Worm (Caenorhabditis elegans) whole organism, L2 larva: Measurements from ENCODE around the gene Y39A1A.18.

Experiments
- F13H6.1 ChIP-seq: sonication (generic microtip); optimal IDR thresholded peaks from 2 replicates; lab custom pipeline; 2016; ENCODE audit warnings: missing genetic modification characterization, missing compliant biosample characterization
- R02D3.7 ChIP-seq: fragments of 150-350 bp; optimal IDR thresholded peaks from 2 replicates; lab custom pipeline; 2014; ENCODE audit warnings: missing biosample characterization, missing genetic modification characterization
- alr-1 ChIP-seq: fragments of 150-350 bp; optimal IDR thresholded peaks from 2 replicates; lab custom pipeline; 2014; ENCODE audit warnings: missing biosample characterization, missing genetic modification characterization
- ama-1 ChIP-seq: fragments of 150-350 bp; optimal IDR thresholded peaks from 2 replicates; lab custom pipeline; 2018; ENCODE audit warnings: inconsistent platforms
- ceh-16 ChIP-seq: fragments of 150-350 bp; optimal IDR thresholded peaks from 2 replicates; lab custom pipeline; 2014; ENCODE audit warnings: missing biosample characterization, missing genetic modification characterization
- ceh-82 ChIP-seq: fragments of 150-350 bp; optimal IDR thresholded peaks from 2 replicates; lab custom pipeline; 2014; ENCODE audit warnings: missing biosample characterization, missing genetic modification characterization
- dmd-4 ChIP-seq: sonication (generic microtip); optimal IDR thresholded peaks from 2 replicates; lab custom pipeline; 2017; ENCODE audit warnings: missing biosample characterization, missing genetic modification characterization
- elt-1 ChIP-seq: fragments of 150-350 bp; optimal IDR thresholded peaks from 2 replicates; lab custom pipeline; 2014; ENCODE audit warnings: missing biosample characterization, missing genetic modification characterization
- elt-3 ChIP-seq: sonication (generic microtip); optimal IDR thresholded peaks from 2 replicates; lab custom pipeline; 2017; ENCODE audit warnings: missing biosample characterization, missing genetic modification characterization
- fos-1 ChIP-seq: fragments of 150-350 bp; optimal IDR thresholded peaks from 2 replicates; lab custom pipeline; 2014; ENCODE audit warnings: missing biosample characterization, missing genetic modification characterization
- lin-11 ChIP-seq: fragments of 150-350 bp; sonication (generic microtip); optimal IDR thresholded peaks from 2 replicates; lab custom pipeline; 2014; ENCODE audit warnings: missing biosample characterization, missing genetic modification characterization, inconsistent platforms, mixed read lengths
- lin-13 ChIP-seq: fragments of 150-350 bp; optimal IDR thresholded peaks from 2 replicates; lab custom pipeline; 2014; ENCODE audit warnings: missing biosample characterization, missing genetic modification reagents, missing genetic modification characterization
- lin-39 ChIP-seq: fragments of 150-350 bp; optimal IDR thresholded peaks from 2 replicates; lab custom pipeline; 2014; ENCODE audit warnings: missing biosample characterization, missing genetic modification reagents, missing genetic modification characterization
- mab-5 ChIP-seq: fragments of 150-350 bp; optimal IDR thresholded peaks from 2 replicates; lab custom pipeline; 2014; ENCODE audit warnings: missing biosample characterization, missing genetic modification characterization
- mbf-1 ChIP-seq: sonication (generic microtip); optimal IDR thresholded peaks from 2 replicates; lab custom pipeline; 2017; ENCODE audit warnings: missing biosample characterization, missing genetic modification characterization
- nhr-11 ChIP-seq: fragments of 150-350 bp; optimal IDR thresholded peaks from 2 replicates; lab custom pipeline; 2014; ENCODE audit warnings: missing biosample characterization, missing genetic modification characterization
- nhr-12 ChIP-seq: fragments of 150-350 bp; optimal IDR thresholded peaks from 2 replicates; lab custom pipeline; 2014; ENCODE audit warnings: missing biosample characterization, missing genetic modification characterization
- nhr-21 ChIP-seq: fragments of 150-350 bp; optimal IDR thresholded peaks from 2 replicates; lab custom pipeline; 2014; ENCODE audit warnings: missing biosample characterization, missing genetic modification characterization
- nhr-237 ChIP-seq: fragments of 150-350 bp; optimal IDR thresholded peaks from 2 replicates; lab custom pipeline; 2014; ENCODE audit warnings: missing biosample characterization, missing genetic modification characterization
- nhr-25 ChIP-seq: fragments of 150-350 bp; sonication (generic microtip); optimal IDR thresholded peaks from 3 replicates; lab custom pipeline; 2014; ENCODE audit warnings: missing biosample characterization, missing genetic modification characterization
- nhr-6 ChIP-seq: fragments of 150-350 bp; optimal IDR thresholded peaks from 2 replicates; lab custom pipeline; 2014; ENCODE audit warnings: missing biosample characterization, missing genetic modification characterization
- nhr-77 ChIP-seq: fragments of 150-350 bp; optimal IDR thresholded peaks from 2 replicates; lab custom pipeline; 2014; ENCODE audit warnings: missing biosample characterization, missing genetic modification characterization
- peb-1 ChIP-seq: fragments of 150-350 bp; optimal IDR thresholded peaks from 2 replicates; lab custom pipeline; 2014; ENCODE audit warnings: missing biosample characterization, missing genetic modification characterization
- sem-4 ChIP-seq: fragments of 150-350 bp; optimal IDR thresholded peaks from 2 replicates; lab custom pipeline; 2014; ENCODE audit warnings: missing biosample characterization, missing genetic modification reagents, missing genetic modification characterization
- skn-1 ChIP-seq: sonication (generic microtip); optimal IDR thresholded peaks from 2 replicates; lab custom pipeline; 2017; ENCODE audit warnings: missing biosample characterization, missing genetic modification characterization
- sma-3 ChIP-seq: sonication (generic microtip); optimal IDR thresholded peaks from 2 replicates; lab custom pipeline; 2016; ENCODE audit warnings: missing genetic modification reagents, missing genetic modification characterization, missing compliant biosample characterization
- sma-9 ChIP-seq, 2 experiments: fragments of 150-350 bp in 1 of 2; sonication (generic microtip) in 1 of 2; optimal IDR thresholded peaks; 2 replicates each; lab custom pipeline; 2014 to 2016; ENCODE audit warnings: missing genetic modification characterization in 2 of 2, mild to moderate bottlenecking in 1 of 2, missing biosample characterization in 1 of 2, missing compliant biosample characterization in 1 of 2, missing genetic modification reagents in 1 of 2, moderate library complexity in 1 of 2
- snpc-4 ChIP-seq: fragments of 150-350 bp; optimal IDR thresholded peaks from 2 replicates; lab custom pipeline; 2014; ENCODE audit warnings: missing biosample characterization, missing genetic modification characterization
- unc-39 ChIP-seq: fragments of 150-350 bp; optimal IDR thresholded peaks from 2 replicates; lab custom pipeline; 2014; ENCODE audit warnings: missing biosample characterization, missing genetic modification characterization
- ztf-11 ChIP-seq: sonication (generic microtip); optimal IDR thresholded peaks from 2 replicates; lab custom pipeline; 2017; ENCODE audit warnings: missing biosample characterization, missing genetic modification characterization
- ztf-4 ChIP-seq: fragments of 150-350 bp; optimal IDR thresholded peaks from 2 replicates; lab custom pipeline; 2014; ENCODE audit warnings: missing biosample characterization, missing genetic modification characterization

Y39A1A.18 gene

DNA sequence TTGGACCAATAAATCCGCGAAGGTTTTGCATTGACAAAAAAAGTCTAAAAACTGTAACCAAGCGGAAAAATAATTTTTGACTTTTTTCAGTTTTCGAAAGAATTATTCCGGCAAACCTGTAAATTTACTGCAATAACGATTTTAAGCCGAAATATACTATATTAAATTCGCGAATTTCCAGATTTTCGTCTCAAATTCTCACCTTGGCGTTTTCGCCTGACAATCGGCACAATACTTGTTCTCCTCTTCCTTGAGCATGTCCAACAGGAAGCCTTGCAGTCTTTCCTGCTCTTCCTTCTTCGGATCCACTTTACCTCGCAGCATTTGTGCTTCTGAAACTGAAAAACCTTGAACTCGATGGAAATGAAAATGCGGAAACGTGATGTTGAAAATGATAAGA, 45.2 kb upstream of the Y39A1A.18 start, which contains the start of gene smap-1:
smap-1 (minus strand) TSS at position 338 of the 400 bp plus-strand sequence.
- TF ChIP-seq lin-39 (no peak), fos-1 (tag; lab: Kevin White, UChicago) (no peak), lin-11 (tag; lab: Kevin White, UChicago) (no peak), lin-13 (no peak), nhr-12 (no peak), ama-1 (lab: Kevin White, UChicago) (no peak), snpc-4 (tag; lab: Kevin White, UChicago) (no peak), peb-1 (tag; lab: Kevin White, UChicago) (no peak), nhr-6 (tag; lab: Kevin White, UChicago) (no peak), F13H6.1 (no peak), nhr-237 (tag; lab: Kevin White, UChicago) (no peak), mab-5 (no peak), elt-3 (no peak), R02D3.7 (tag; lab: Kevin White, UChicago) (no peak), alr-1 (tag; lab: Kevin White, UChicago) (no peak)

DNA sequence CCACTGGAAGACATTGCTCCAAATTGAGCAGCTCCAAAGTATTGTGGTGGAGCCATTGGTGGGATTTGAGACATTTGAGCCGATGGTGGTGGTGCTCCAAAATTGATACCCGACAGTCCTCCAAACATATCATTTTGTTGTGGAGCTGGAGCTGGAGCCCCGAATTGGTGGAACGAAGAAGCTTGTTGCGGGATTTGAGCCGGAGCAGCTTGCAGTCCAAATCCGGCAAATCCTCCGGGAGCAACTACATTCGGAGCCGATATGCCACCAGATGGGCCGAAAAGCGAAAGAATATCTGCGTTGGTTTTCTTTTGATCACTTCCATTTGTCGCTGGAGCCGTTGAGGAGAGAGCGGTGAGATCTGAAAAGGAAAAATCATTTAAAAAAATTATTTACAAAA, 43.8 kb upstream of the Y39A1A.18 start:
- no peak for TF ChIP-seq nhr-25
- no peak for TF ChIP-seq elt-1 (tag; lab: Kevin White, UChicago)

DNA sequence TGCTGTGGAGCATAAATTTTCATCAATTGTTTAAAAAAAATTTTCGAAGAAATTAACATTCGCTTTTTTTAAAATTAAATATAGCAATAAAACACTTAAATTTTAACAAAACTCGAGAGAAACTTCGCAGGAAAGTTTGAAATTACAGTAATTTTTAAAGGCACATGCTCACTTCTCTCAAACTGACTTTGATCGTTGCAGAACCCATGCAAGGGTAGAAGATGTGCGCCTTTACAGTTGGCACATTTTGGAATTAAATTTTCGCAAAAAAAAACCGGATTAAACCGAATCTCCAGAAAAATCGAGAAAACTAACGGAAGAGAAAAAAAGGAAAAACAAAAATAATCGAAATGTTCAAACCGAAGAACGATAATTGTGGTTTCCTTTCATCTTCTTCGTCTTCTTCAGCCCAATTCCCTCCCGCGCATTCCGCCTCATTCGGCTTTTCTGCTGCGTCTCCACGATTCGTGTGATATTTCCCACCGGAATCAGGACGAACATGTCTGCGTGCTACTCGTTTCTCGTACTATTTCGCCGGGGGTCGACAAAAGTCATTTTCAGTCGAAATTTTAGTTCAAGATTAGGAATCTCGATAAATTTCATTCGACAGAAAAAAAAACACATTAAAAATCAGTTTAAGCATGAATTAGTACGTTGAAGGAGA, 42.2 kb upstream of the Y39A1A.18 start:
- TF ChIP-seq sem-4 (tag; lab: Kevin White, UChicago) = no peak
- TF ChIP-seq F13H6.1 = no peak
- no peak for TF ChIP-seq skn-1 (tag; lab: Kevin White, UChicago)
- TF ChIP-seq lin-13 = no peak
- no peak for TF ChIP-seq snpc-4 (tag; lab: Kevin White, UChicago)
- TF ChIP-seq nhr-237 (tag; lab: Kevin White, UChicago) = no peak
- TF ChIP-seq mab-5 = no peak
- TF ChIP-seq sma-3 (GFP tag; lab: Kevin White, UChicago) = peak; percentile 9
- no peak for TF ChIP-seq ceh-16 (tag; lab: Kevin White, UChicago)
- no peak for TF ChIP-seq lin-39
- TF ChIP-seq elt-1 (tag; lab: Kevin White, UChicago) = no peak
- no peak for TF ChIP-seq ztf-4 (tag; lab: Kevin White, UChicago)
- TF ChIP-seq ztf-11 (tag; lab: Kevin White, UChicago) = no peak
- TF ChIP-seq nhr-21 = no peak
- TF ChIP-seq nhr-12 = no peak
- TF ChIP-seq nhr-25 = peak; percentile 8

DNA sequence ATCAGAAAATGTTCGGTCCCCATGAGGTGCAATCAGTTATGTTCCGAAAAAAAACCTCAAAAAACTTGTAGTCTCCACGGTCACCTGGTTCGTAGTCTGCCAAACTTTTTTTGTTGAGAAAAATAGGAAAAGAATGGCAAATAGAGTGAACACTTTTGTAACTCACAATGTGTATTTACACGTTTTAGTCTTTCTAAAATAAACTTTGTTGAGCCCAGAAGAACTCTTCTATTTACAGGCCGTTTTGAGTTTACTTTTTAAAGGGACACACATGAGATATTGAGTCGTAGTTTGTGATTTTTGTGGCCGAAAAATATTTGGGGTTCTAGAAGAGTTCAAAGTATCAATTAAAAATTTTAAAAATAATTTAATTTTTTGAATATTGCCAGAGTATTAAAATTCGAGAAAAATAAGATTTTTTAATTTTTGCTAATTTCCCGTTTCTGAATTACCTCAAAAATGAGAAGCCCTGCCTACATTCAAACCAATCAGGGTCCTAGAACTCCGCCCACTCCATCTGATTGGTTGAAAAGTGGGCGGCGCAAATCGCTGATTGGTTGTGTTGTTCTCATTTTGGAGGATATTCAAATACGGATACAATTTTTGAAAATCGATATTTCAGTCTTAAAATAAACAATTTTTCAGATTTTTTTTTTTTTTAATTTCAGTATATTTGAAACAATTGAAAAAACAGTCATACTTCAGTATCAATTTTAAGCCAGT, 40.4 kb upstream of the Y39A1A.18 start:
- TF ChIP-seq skn-1 (tag; lab: Kevin White, UChicago) = no peak
- TF ChIP-seq snpc-4 (tag; lab: Kevin White, UChicago) = no peak
- no peak for TF ChIP-seq mbf-1 (tag; lab: Kevin White, UChicago)
- peak; percentile 9 for TF ChIP-seq sma-9 (GFP tag; optimal IDR thresholded peaks at IDR 0.05; lab: Kevin White, UChicago)
- TF ChIP-seq sma-9 (tag; optimal IDR thresholded peaks at IDR 0.05; lab: Kevin White, UChicago) = no peak

DNA sequence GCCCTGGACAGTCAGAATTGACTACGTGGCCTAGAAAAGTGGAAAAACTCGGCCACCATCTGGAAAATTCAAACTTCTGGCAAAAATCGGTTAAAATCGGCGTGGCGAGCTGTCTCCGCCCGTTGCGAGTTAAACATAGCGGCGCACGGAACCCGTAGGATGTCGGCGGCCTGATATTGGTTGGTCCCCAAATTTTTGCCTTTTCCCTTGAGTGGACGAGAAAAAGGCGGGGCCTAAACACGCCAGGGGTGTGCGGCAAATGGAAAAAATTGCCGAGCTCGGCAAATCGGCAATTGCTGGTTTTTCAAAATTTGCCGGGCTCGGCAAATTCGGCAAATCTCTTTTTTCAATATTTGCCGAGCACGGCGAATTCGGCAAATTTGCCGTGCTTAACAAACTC, 39.0 kb upstream of the Y39A1A.18 start:
- TF ChIP-seq ztf-11 (tag; lab: Kevin White, UChicago) (no peak), unc-39 (tag; lab: Kevin White, UChicago) (no peak), dmd-4 (tag; lab: Kevin White, UChicago) (no peak), ceh-82 (tag; lab: Kevin White, UChicago) (no peak), sma-3 (GFP tag; lab: Kevin White, UChicago) (no peak), mbf-1 (tag; lab: Kevin White, UChicago) (no peak), snpc-4 (tag; lab: Kevin White, UChicago) (no peak), lin-13 (no peak), F13H6.1 (no peak), ceh-16 (tag; lab: Kevin White, UChicago) (no peak), nhr-11 (tag; lab: Kevin White, UChicago) (no peak), mab-5 (no peak), lin-39 (no peak), nhr-77 (no peak)
